Fruit fly (Drosophila melanogaster): ENCODE measurements around the gene CG18809.

CG18809 gene

DNA sequence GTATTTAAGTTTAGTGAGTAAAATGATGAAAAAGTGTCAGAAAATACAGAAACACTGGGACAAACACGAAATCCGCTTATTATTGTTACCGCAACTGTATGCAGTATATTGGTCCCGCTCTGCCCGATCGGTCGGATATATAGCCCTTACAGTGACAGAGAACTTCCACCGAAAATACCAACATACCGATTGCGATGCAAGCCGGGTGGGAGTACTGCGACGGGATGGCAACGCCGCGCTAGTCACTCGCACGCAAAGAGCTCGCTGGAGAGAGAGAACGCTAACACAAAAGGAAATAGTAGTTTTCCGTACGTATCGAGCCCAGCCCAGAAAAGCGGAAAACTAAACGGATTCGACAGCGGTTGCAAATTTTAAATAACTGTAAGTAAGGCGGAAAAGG lies 47.3 kb downstream of the CG18809 start, which contains the start of gene Cdc42 (continued):
- TF ChIP-seq CG32532 (GFP tag; IDR thresholded peaks at IDR 0.05): peak; percentile 36; the same call in 1 of the 2 replicates
- TF ChIP-seq CG3847 (GFP tag; IDR thresholded peaks at IDR 0.05): 0 out of 2 replicates have a peak, but pooled peaks have one; percentile 17
- peak; percentile 4 for TF ChIP-seq Dp (GFP tag; optimal IDR thresholded peaks at IDR 0.05)
- peak; percentile 87 for TF ChIP-seq Med (GFP tag)
- TF ChIP-seq hkb (optimal IDR thresholded peaks at IDR 0.05): no peak
- no peak for TF ChIP-seq hkb (GFP tag; IDR thresholded peaks at IDR 0.05)
- no peak for TF ChIP-seq Rx (GFP tag; IDR thresholded peaks at IDR 0.05)
- peak; percentile 5 for TF ChIP-seq CG12391 (tag; optimal IDR thresholded peaks at IDR 0.05)
- no peak for TF ChIP-seq Sox102F (GFP tag; optimal IDR thresholded peaks at IDR 0.05)
- TF ChIP-seq aop (GFP tag; IDR thresholded peaks at IDR 0.05): peak; percentile 51; the same call in 1 of the 2 replicates
- peak; percentile 42 for TF ChIP-seq CG15514 (GFP tag; optimal IDR thresholded peaks at IDR 0.05)
- TF ChIP-seq CG31441 (GFP tag; IDR thresholded peaks at IDR 0.05): no peak
- TF ChIP-seq CG1603 (tag; optimal IDR thresholded peaks at IDR 0.05): peak; percentile 57
- TF ChIP-seq trem (tag; optimal IDR thresholded peaks at IDR 0.05): peak; percentile 19
- no peak for TF ChIP-seq chn (GFP tag; optimal IDR thresholded peaks at IDR 0.05)
- TF ChIP-seq knrl (GFP tag; IDR thresholded peaks at IDR 0.05; ENCODE audit: partially characterized antibody): 0 out of 3 replicates have a peak, but pooled peaks have one; percentile 11
- no peak for TF ChIP-seq sima (GFP tag; optimal IDR thresholded peaks at IDR 0.05)
- peak; percentile 42; the same call in 2 of the 3 replicates for TF ChIP-seq CG6791 (GFP tag; IDR thresholded peaks at IDR 0.05; ENCODE audit: partially characterized antibody)
- no peak for TF ChIP-seq Camta (GFP tag; optimal IDR thresholded peaks at IDR 0.05)
- TF ChIP-seq MESR4 (GFP tag; optimal IDR thresholded peaks at IDR 0.05): peak; percentile 48
- 0 out of 2 replicates have a peak, but pooled peaks have one; percentile 13 for TF ChIP-seq Scr (GFP tag; IDR thresholded peaks at IDR 0.05; ENCODE audit: partially characterized antibody)
- TF ChIP-seq Hand (GFP tag; optimal IDR thresholded peaks at IDR 0.05): no peak
- TF ChIP-seq stwl (tag; optimal IDR thresholded peaks at IDR 0.05): peak; percentile 32
- peak; percentile 21; the same call in 1 of the 2 replicates for TF ChIP-seq slbo (GFP tag; IDR thresholded peaks at IDR 0.05)
- TF ChIP-seq hth (optimal IDR thresholded peaks at IDR 0.05): no peak
- no peak for TF ChIP-seq CG15073 (GFP tag; optimal IDR thresholded peaks at IDR 0.05)
- TF ChIP-seq CG6175 (GFP tag; IDR thresholded peaks at IDR 0.05): no peak
- TF ChIP-seq Dref (GFP tag; IDR thresholded peaks at IDR 0.05): peak; percentile 43
- TF ChIP-seq CG9932 (GFP tag; IDR thresholded peaks at IDR 0.05): peak; percentile 41; the same call in 1 of the 2 replicates
- 0 out of 2 replicates have a peak, but pooled peaks have one; percentile 20 for TF ChIP-seq CG42726 (GFP tag; IDR thresholded peaks at IDR 0.05; ENCODE audit: partially characterized antibody)
- peak; percentile 49 for TF ChIP-seq sens (GFP tag)
- TF ChIP-seq ham (GFP tag; IDR thresholded peaks at IDR 0.05): no peak
- TF ChIP-seq CG13894 (tag; optimal IDR thresholded peaks at IDR 0.05): peak; percentile 61
- peak; percentile 51 for TF ChIP-seq MBD-R2 (GFP tag; IDR thresholded peaks at IDR 0.05)
- TF ChIP-seq CG9797 (GFP tag; optimal IDR thresholded peaks at IDR 0.05): peak; percentile 20
- peak; percentile 43; the same call in 1 of the 2 replicates for TF ChIP-seq Rfx (GFP tag; IDR thresholded peaks at IDR 0.05)
- TF ChIP-seq CG11456 (GFP tag; IDR thresholded peaks at IDR 0.05): peak; percentile 20; the same call in 1 of the 3 replicates
- peak; percentile 23 for TF ChIP-seq Ets97D (GFP tag; optimal IDR thresholded peaks at IDR 0.05)
- TF ChIP-seq Ptx1 (GFP tag; IDR thresholded peaks at IDR 0.05): no peak
- peak; percentile 71 for TF ChIP-seq Sry-δ (GFP tag; optimal IDR thresholded peaks at IDR 0.05)
- TF ChIP-seq amos (GFP tag; IDR thresholded peaks at IDR 0.05; ENCODE audit: partially characterized antibody): peak; percentile 45
- TF ChIP-seq CG1529 (GFP tag; optimal IDR thresholded peaks at IDR 0.05): no peak
- 0 out of 3 replicates have a peak, but pooled peaks have one; percentile 34 for TF ChIP-seq sr (GFP tag; IDR thresholded peaks at IDR 0.05)
- no peak for TF ChIP-seq CG17359 (tag; optimal IDR thresholded peaks at IDR 0.05)
- TF ChIP-seq H2.0 (GFP tag; IDR thresholded peaks at IDR 0.05): peak; percentile 3; the same call in 1 of the 2 replicates
- TF ChIP-seq CG3065 (GFP tag; optimal IDR thresholded peaks at IDR 0.05): no peak
- TF ChIP-seq Myb (GFP tag; optimal IDR thresholded peaks at IDR 0.05): peak; percentile 4
- TF ChIP-seq CG9817 (tag; optimal IDR thresholded peaks at IDR 0.05): no peak
- no peak for TF ChIP-seq CG18262 (tag; optimal IDR thresholded peaks at IDR 0.05)
- TF ChIP-seq CG8290 (GFP tag; optimal IDR thresholded peaks at IDR 0.05): peak; percentile 34
- peak in 1 of 2 experiments; percentile 75 for TF ChIP-seq CG8290 (tag; optimal IDR thresholded peaks at IDR 0.05)

Data from whole organism, embryonic.